Worm (Caenorhabditis elegans): ENCODE results near the gene cpg-20.

The cpg-20 gene

DNA sequence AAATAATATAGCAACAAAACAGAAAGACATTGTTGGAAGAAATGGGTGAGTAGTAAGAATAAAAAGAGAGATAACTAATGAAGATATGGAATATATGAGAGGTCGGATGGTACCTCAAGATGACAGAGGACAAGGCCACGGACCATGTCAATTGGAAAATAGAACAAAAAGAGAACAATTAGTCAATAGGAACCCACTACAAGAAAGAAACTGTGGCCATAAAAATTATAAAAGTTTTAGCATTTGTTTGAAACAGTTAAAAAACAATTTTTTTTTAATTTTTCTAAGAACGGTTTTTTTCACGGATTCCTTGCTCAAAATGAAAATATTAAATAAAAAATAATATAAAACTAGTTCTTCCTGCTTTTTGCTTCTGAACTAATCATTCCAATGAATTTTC lies at the start of gene cpg-20:
cpg-20 (minus strand) TSS at position 101 of the 400 bp plus-strand sequence.
- TF ChIP-seq tbx-8 (GFP tag; optimal IDR thresholded peaks at IDR 0.05) (no peak), hlh-1 (tag; optimal IDR thresholded peaks at IDR 0.05) (no peak), ceh-83 (GFP tag; optimal IDR thresholded peaks at IDR 0.05) (no peak), snpc-4 (tag; optimal IDR thresholded peaks at IDR 0.05) (no peak)

DNA sequence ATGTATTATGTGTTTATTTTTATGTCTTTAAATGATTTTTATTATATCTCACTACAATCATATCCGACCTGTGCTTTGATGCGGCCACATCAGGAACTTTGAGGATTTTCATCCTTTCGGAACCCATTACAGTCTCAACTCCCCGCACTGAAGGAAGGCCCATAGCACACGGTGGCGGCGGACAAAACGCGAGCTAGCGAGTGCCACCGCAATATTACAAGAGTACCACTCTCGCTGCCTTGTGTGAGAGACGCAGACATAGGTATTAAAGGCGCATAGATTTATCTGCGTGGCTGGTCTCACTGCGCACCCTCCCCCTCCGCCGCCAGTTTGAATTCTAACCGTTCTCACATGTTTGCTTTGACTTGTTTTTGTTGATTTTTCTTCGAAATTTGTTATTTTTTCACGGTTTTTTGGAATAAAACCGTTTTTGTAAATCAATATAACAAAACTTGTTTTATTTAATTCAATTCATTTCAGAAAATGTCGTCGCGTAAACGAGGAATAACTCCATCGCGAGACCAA lies 41.8 kb upstream of the cpg-20 start, which contains the start of gene zen-4:
zen-4 (plus strand) TSS at position 475 of the 525 bp plus-strand sequence.
- no peak for TF ChIP-seq bed-3 (GFP tag; optimal IDR thresholded peaks at IDR 0.05)
- TF ChIP-seq nhr-76 (tag; optimal IDR thresholded peaks at IDR 0.05): no peak
- TF ChIP-seq ces-1 (GFP tag; optimal IDR thresholded peaks at IDR 0.05): no peak
- peak; percentile 37 for TF ChIP-seq drap-1 (GFP tag; optimal IDR thresholded peaks at IDR 0.05)
- TF ChIP-seq snpc-4 (tag; optimal IDR thresholded peaks at IDR 0.05): no peak
- no peak for TF ChIP-seq unc-120 (tag; optimal IDR thresholded peaks at IDR 0.05; ENCODE audit: poor library complexity, severe bottlenecking)
- no peak for TF ChIP-seq unc-39 (tag; optimal IDR thresholded peaks at IDR 0.05)
- TF ChIP-seq nhr-28 (tag; optimal IDR thresholded peaks at IDR 0.05): no peak
- no peak for TF ChIP-seq lin-32 (GFP tag; optimal IDR thresholded peaks at IDR 0.05)
- no peak for TF ChIP-seq nhr-2 (tag; optimal IDR thresholded peaks at IDR 0.05)
- TF ChIP-seq ceh-39 (tag; optimal IDR thresholded peaks at IDR 0.05): peak; percentile 57
- TF ChIP-seq sem-2 (GFP tag; optimal IDR thresholded peaks at IDR 0.05): no peak
- TF ChIP-seq sptf-1 (tag; optimal IDR thresholded peaks at IDR 0.05): no peak
- TF ChIP-seq M03D4.4 (tag; optimal IDR thresholded peaks at IDR 0.05): no peak
- no peak for TF ChIP-seq zip-8 (tag; optimal IDR thresholded peaks at IDR 0.05)
- TF ChIP-seq mls-2 (tag; optimal IDR thresholded peaks at IDR 0.05): no peak
- peak; percentile 72 for TF ChIP-seq mep-1 (tag; optimal IDR thresholded peaks at IDR 0.05)
- peak; percentile 93 for TF ChIP-seq lin-13 (tag; optimal IDR thresholded peaks at IDR 0.05)
- TF ChIP-seq flh-1 (GFP tag; optimal IDR thresholded peaks at IDR 0.05): no peak
- peak; percentile 44 for TF ChIP-seq cnd-1 (tag; optimal IDR thresholded peaks at IDR 0.05)
- peak; percentile 56 for TF ChIP-seq pha-4 (tag; optimal IDR thresholded peaks at IDR 0.05)
- TF ChIP-seq ztf-11 (tag; optimal IDR thresholded peaks at IDR 0.05): peak; percentile 10
- peak; percentile 35 for TF ChIP-seq lsy-2 (tag; optimal IDR thresholded peaks at IDR 0.05)
- no peak for TF ChIP-seq elt-1 (tag; optimal IDR thresholded peaks at IDR 0.05; ENCODE audit: borderline replicate concordance, insufficient read depth)
- TF ChIP-seq hlh-1 (tag; optimal IDR thresholded peaks at IDR 0.05): no peak
- TF ChIP-seq ham-2 (GFP tag; optimal IDR thresholded peaks at IDR 0.05): peak; percentile 19
- no peak for TF ChIP-seq nhr-12 (tag; optimal IDR thresholded peaks at IDR 0.05)
- no peak for TF ChIP-seq elt-3 (tag; optimal IDR thresholded peaks at IDR 0.05)
- no peak for TF ChIP-seq ceh-83 (GFP tag; optimal IDR thresholded peaks at IDR 0.05)

DNA sequence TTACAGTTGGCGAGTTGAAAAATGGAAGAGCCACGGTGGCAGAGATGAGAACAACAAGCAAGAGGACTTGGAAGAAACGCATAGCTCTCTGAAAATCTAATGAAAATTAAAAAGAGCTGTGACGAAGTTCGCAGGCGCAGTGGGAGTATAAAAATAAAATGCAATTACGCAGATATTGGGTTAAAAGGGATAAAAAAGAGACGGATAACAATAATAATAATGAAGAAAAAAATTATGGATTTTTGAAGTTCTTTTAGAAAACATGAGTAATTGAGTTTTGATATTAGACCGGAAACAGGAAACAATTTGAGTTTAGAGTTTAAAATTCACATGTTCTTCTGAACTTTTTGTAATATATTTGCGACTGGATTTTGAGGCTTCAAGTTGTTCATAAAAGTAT lies 36.3 kb upstream of the cpg-20 start, which contains the start of gene M03D4.3:
M03D4.3 (minus strand) TSS at position 101 of the 400 bp plus-strand sequence.
- TF ChIP-seq blmp-1 (tag; optimal IDR thresholded peaks at IDR 0.05) (no peak), elt-1 (tag; optimal IDR thresholded peaks at IDR 0.05; ENCODE audit: borderline replicate concordance, insufficient read depth) (no peak), sem-2 (GFP tag; optimal IDR thresholded peaks at IDR 0.05) (no peak), mab-5 (tag; optimal IDR thresholded peaks at IDR 0.05) (no peak), snpc-4 (tag; optimal IDR thresholded peaks at IDR 0.05) (no peak), flh-1 (GFP tag; optimal IDR thresholded peaks at IDR 0.05) (no peak), nhr-28 (tag; optimal IDR thresholded peaks at IDR 0.05) (no peak), ceh-39 (tag; optimal IDR thresholded peaks at IDR 0.05) (no peak), ceh-43 (GFP tag; optimal IDR thresholded peaks at IDR 0.05) (no peak), nhr-12 (tag; optimal IDR thresholded peaks at IDR 0.05) (no peak), nhr-2 (tag; optimal IDR thresholded peaks at IDR 0.05) (no peak), lin-13 (tag; optimal IDR thresholded peaks at IDR 0.05) (no peak), sptf-1 (tag; optimal IDR thresholded peaks at IDR 0.05) (no peak), ztf-11 (tag; optimal IDR thresholded peaks at IDR 0.05) (no peak), unc-62 (GFP tag; optimal IDR thresholded peaks at IDR 0.05) (no peak), hlh-1 (tag; optimal IDR thresholded peaks at IDR 0.05) (no peak), nhr-237 (tag; optimal IDR thresholded peaks at IDR 0.05) (no peak), bed-3 (GFP tag; optimal IDR thresholded peaks at IDR 0.05) (no peak), drap-1 (GFP tag; optimal IDR thresholded peaks at IDR 0.05) (no peak)

DNA sequence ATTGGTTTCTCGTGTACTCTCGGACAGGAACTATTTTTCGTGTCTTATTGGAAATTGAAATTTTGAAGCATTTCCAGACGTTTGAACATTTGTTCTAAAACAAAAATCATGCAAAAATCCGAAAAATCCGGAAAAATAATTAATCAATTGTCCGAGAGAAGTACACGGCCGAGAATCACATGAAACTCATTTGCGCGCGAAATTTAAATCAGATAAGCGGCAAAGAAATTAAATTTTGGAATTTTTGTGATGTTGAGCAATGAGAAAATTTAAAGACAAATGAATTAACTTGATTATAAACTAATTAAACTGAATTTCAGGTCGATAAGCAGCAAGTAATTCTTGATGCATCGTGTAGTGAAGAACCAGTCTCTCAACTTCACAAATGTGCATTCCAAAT lies 32.6 kb upstream of the cpg-20 start:
- TF ChIP-seq mep-1 (tag; optimal IDR thresholded peaks at IDR 0.05): no peak

Data from whole organism, mixed stage, embryonic.